Worm (Caenorhabditis elegans) whole organism, late embryonic: ENCODE data around the gene Y32B12B.2.

Experiments used
- C38D4.7 ChIP-seq: fragments of 200-800 bp; sonication (Bioruptor generic); optimal IDR thresholded peaks from 2 replicates; lab custom pipeline; 2018; ENCODE audit warnings: mild to moderate bottlenecking, missing genetic modification characterization, moderate library complexity, missing compliant biosample characterization
- F13H6.1 ChIP-seq: sonication (generic microtip); optimal IDR thresholded peaks from 2 replicates; lab custom pipeline; 2016; ENCODE audit warnings: missing genetic modification characterization, missing compliant biosample characterization
- ama-1 ChIP-seq: fragments of 150-350 bp; optimal IDR thresholded peaks from 2 replicates; lab custom pipeline; 2014
- ceh-19 ChIP-seq: fragments of 200-800 bp; sonication (Bioruptor generic); optimal IDR thresholded peaks from 2 replicates; lab custom pipeline; 2018; ENCODE audit warnings: mild to moderate bottlenecking, missing genetic modification characterization, missing compliant biosample characterization
- ceh-24 ChIP-seq: sonication (generic microtip); optimal IDR thresholded peaks from 2 replicates; lab custom pipeline; 2016; ENCODE audit warnings: mild to moderate bottlenecking, missing genetic modification characterization, missing compliant biosample characterization
- ceh-31 ChIP-seq: sonication (generic microtip); optimal IDR thresholded peaks from 2 replicates; lab custom pipeline; 2016; ENCODE audit warnings: missing genetic modification characterization, missing compliant biosample characterization
- ceh-34 ChIP-seq: sonication (generic microtip); optimal IDR thresholded peaks from 2 replicates; lab custom pipeline; 2016; ENCODE audit warnings: mild to moderate bottlenecking, missing genetic modification characterization, missing compliant biosample characterization
- ceh-9 ChIP-seq: sonication (generic microtip); optimal IDR thresholded peaks from 2 replicates; lab custom pipeline; 2016; ENCODE audit warnings: mild to moderate bottlenecking, missing genetic modification characterization, inconsistent platforms, missing compliant biosample characterization
- elt-2 ChIP-seq: sonication (generic microtip); optimal IDR thresholded peaks from 2 replicates; lab custom pipeline; 2016; ENCODE audit warnings: missing genetic modification reagents, missing genetic modification characterization, missing compliant biosample characterization
- ets-4 ChIP-seq: sonication (generic microtip); optimal IDR thresholded peaks from 2 replicates; lab custom pipeline; 2016; ENCODE audit warnings: missing genetic modification characterization, missing compliant biosample characterization
- hlh-15 ChIP-seq: sonication (generic microtip); optimal IDR thresholded peaks from 2 replicates; lab custom pipeline; 2016; ENCODE audit warnings: missing genetic modification characterization, missing compliant biosample characterization
- hlh-30 ChIP-seq: sonication (generic microtip); optimal IDR thresholded peaks from 2 replicates; lab custom pipeline; 2017; ENCODE audit warnings: antibody characterized with exemption, missing genetic modification characterization, missing compliant biosample characterization; ENCODE audit not compliant: insufficient read depth
- hlh-6 ChIP-seq: sonication (generic microtip); optimal IDR thresholded peaks from 2 replicates; lab custom pipeline; 2016; ENCODE audit warnings: missing genotype, missing genetic modification characterization, missing compliant biosample characterization
- hlh-8 ChIP-seq: sonication (generic microtip); optimal IDR thresholded peaks from 2 replicates; lab custom pipeline; 2016; ENCODE audit warnings: missing genotype, missing genetic modification characterization, missing compliant biosample characterization
- madf-2 ChIP-seq: sonication (generic microtip); optimal IDR thresholded peaks from 2 replicates; lab custom pipeline; 2017; ENCODE audit warnings: missing genetic modification characterization, missing compliant biosample characterization
- mec-3 ChIP-seq: sonication (generic microtip); optimal IDR thresholded peaks from 2 replicates; lab custom pipeline; 2016; ENCODE audit warnings: borderline replicate concordance, missing genetic modification characterization, missing compliant biosample characterization
- pat-9 ChIP-seq: fragments of 200-800 bp; sonication (Bioruptor generic); optimal IDR thresholded peaks from 2 replicates; lab custom pipeline; 2018; ENCODE audit warnings: mild to moderate bottlenecking, missing genetic modification characterization, moderate library complexity, missing compliant biosample characterization
- pha-2 ChIP-seq: sonication (generic microtip); optimal IDR thresholded peaks from 2 replicates; lab custom pipeline; 2017; ENCODE audit warnings: mild to moderate bottlenecking, missing genetic modification characterization, missing compliant biosample characterization
- pros-1 ChIP-seq: fragments of 150-350 bp; optimal IDR thresholded peaks from 2 replicates; lab custom pipeline; 2014; ENCODE audit warnings: missing biosample characterization, missing genetic modification reagents, missing genetic modification characterization
- rnt-1 ChIP-seq: sonication (generic microtip); optimal IDR thresholded peaks from 2 replicates; lab custom pipeline; 2016; ENCODE audit warnings: missing genetic modification characterization, missing compliant biosample characterization
- sdc-2 ChIP-seq: sonication (generic microtip); optimal IDR thresholded peaks from 2 replicates; lab custom pipeline; 2016; ENCODE audit warnings: missing genotype, missing genetic modification characterization, missing compliant biosample characterization
- sox-4 ChIP-seq: sonication (generic microtip); optimal IDR thresholded peaks from 2 replicates; lab custom pipeline; 2017; ENCODE audit warnings: mild to moderate bottlenecking, missing genetic modification characterization, inconsistent platforms, missing compliant biosample characterization
- unc-55 ChIP-seq: sonication (generic microtip); optimal IDR thresholded peaks from 2 replicates; lab custom pipeline; 2017; ENCODE audit warnings: missing biosample characterization, missing genetic modification reagents, missing genetic modification characterization
- ztf-16 ChIP-seq: sonication (generic microtip); optimal IDR thresholded peaks from 2 replicates; lab custom pipeline; 2017; ENCODE audit warnings: missing genetic modification characterization, missing compliant biosample characterization

Gene Y32B12B.2

ce11 chrV:16596102-16596501, 57.9 kb downstream of the Y32B12B.2 start:
- TF ChIP-seq ceh-9 (tag; lab: Kevin White, UChicago) (no peak), ceh-24 (tag; lab: Kevin White, UChicago) (no peak), hlh-15 (tag; lab: Kevin White, UChicago) (no peak), pha-2 (no peak), F13H6.1 (tag; lab: Kevin White, UChicago) (no peak), elt-2 (peak; percentile 50), ceh-34 (tag; lab: Kevin White, UChicago) (no peak), hlh-8 (tag; lab: Kevin White, UChicago) (no peak)
- TF ChIP-seq, all 69 proteins: peak for 1

ce11 chrV:16598437-16598836, 60.2 kb downstream of the Y32B12B.2 start:
- TF ChIP-seq ceh-19 (GFP tag; lab: Kevin White, UChicago): no peak
- no peak for TF ChIP-seq madf-2 (tag; lab: Kevin White, UChicago)
- TF ChIP-seq ztf-16: no peak
- peak; percentile 84 for TF ChIP-seq hlh-30
- TF ChIP-seq hlh-8 (tag; lab: Kevin White, UChicago): peak; percentile 28
- TF ChIP-seq C38D4.7 (GFP tag; lab: Kevin White, UChicago): no peak
- TF ChIP-seq pha-2: no peak
- no peak for TF ChIP-seq sdc-2 (tag; lab: Kevin White, UChicago)
- TF ChIP-seq hlh-15 (tag; lab: Kevin White, UChicago): no peak
- TF ChIP-seq pros-1 (tag; lab: Kevin White, UChicago): no peak
- no peak for TF ChIP-seq unc-55
- no peak for TF ChIP-seq mec-3 (tag; lab: Kevin White, UChicago)
- no peak for TF ChIP-seq ets-4 (tag; lab: Kevin White, UChicago)
- TF ChIP-seq rnt-1: peak; percentile 13
- no peak for TF ChIP-seq ama-1 (lab: Kevin White, UChicago)
- no peak for TF ChIP-seq hlh-6 (tag; lab: Kevin White, UChicago)
- peak; percentile 5 for TF ChIP-seq pat-9 (tag; lab: Kevin White, UChicago)
- no peak for TF ChIP-seq sox-4
- no peak for TF ChIP-seq ceh-31 (tag; lab: Kevin White, UChicago)
